Worm (Caenorhabditis elegans) whole organism, late embryonic: ENCODE measurements around the gene duo-1.

Source experiments
- C08G9.2 ChIP-seq: sonication (generic microtip); optimal IDR thresholded peaks from 2 replicates; lab custom pipeline; 2016; ENCODE audit warnings: mild to moderate bottlenecking, missing genetic modification characterization, moderate library complexity, missing compliant biosample characterization
- F13H6.1 ChIP-seq: sonication (generic microtip); optimal IDR thresholded peaks from 2 replicates; lab custom pipeline; 2016; ENCODE audit warnings: missing genetic modification characterization, missing compliant biosample characterization
- K02D7.2 ChIP-seq: sonication (generic microtip); optimal IDR thresholded peaks from 2 replicates; lab custom pipeline; 2017; ENCODE audit warnings: mild to moderate bottlenecking, missing genetic modification characterization, missing compliant biosample characterization
- K09A11.1 ChIP-seq: sonication (generic microtip); optimal IDR thresholded peaks from 2 replicates; lab custom pipeline; 2017; ENCODE audit warnings: antibody characterized with exemption, mild to moderate bottlenecking, missing genetic modification characterization, missing compliant biosample characterization; ENCODE audit not compliant: insufficient read depth
- T23F11.4 ChIP-seq: fragments of 200-800 bp; sonication (Bioruptor generic); optimal IDR thresholded peaks from 2 replicates; lab custom pipeline; 2018; ENCODE audit warnings: mild to moderate bottlenecking, missing genetic modification characterization, missing compliant biosample characterization
- ahr-1 ChIP-seq: sonication (generic microtip); optimal IDR thresholded peaks from 2 replicates; lab custom pipeline; 2016; ENCODE audit warnings: missing genetic modification characterization, missing compliant biosample characterization
- ama-1 ChIP-seq: fragments of 150-350 bp; optimal IDR thresholded peaks from 2 replicates; lab custom pipeline; 2014
- ceh-18 ChIP-seq: sonication (generic microtip); optimal IDR thresholded peaks from 2 replicates; lab custom pipeline; 2016; ENCODE audit warnings: missing genetic modification characterization, missing compliant biosample characterization
- ceh-2 ChIP-seq: sonication (generic microtip); optimal IDR thresholded peaks from 2 replicates; lab custom pipeline; 2016; ENCODE audit warnings: missing genotype, missing genetic modification characterization, missing compliant biosample characterization
- ceh-22 ChIP-seq: sonication (generic microtip); optimal IDR thresholded peaks from 2 replicates; lab custom pipeline; 2017; ENCODE audit warnings: missing biosample characterization, missing genetic modification characterization
- ceh-34 ChIP-seq: sonication (generic microtip); optimal IDR thresholded peaks from 2 replicates; lab custom pipeline; 2016; ENCODE audit warnings: mild to moderate bottlenecking, missing genetic modification characterization, missing compliant biosample characterization
- ceh-45 ChIP-seq: fragments of 200-800 bp; sonication (Bioruptor generic); IDR thresholded peaks from 2 replicates; pipeline ENCODE4 v1.3.6; 2022; ENCODE audit warnings: missing genetic modification reagents, missing genetic modification characterization, missing compliant biosample characterization
- ceh-6 ChIP-seq: fragments of 200-800 bp; sonication (Bioruptor generic); optimal IDR thresholded peaks from 2 replicates; lab custom pipeline; 2018; ENCODE audit warnings: mild to moderate bottlenecking, missing genetic modification characterization, missing compliant biosample characterization
- che-1 ChIP-seq: sonication (generic microtip); optimal IDR thresholded peaks from 2 replicates; lab custom pipeline; 2016; ENCODE audit warnings: mild to moderate bottlenecking, missing genetic modification characterization, missing compliant biosample characterization
- dmd-4 ChIP-seq: sonication (generic microtip); optimal IDR thresholded peaks from 2 replicates; lab custom pipeline; 2016; ENCODE audit warnings: borderline replicate concordance, missing genetic modification characterization, missing compliant biosample characterization
- elt-4 ChIP-seq: sonication (generic microtip); optimal IDR thresholded peaks from 2 replicates; lab custom pipeline; 2016; ENCODE audit warnings: missing genetic modification characterization, missing compliant biosample characterization
- fkh-10 ChIP-seq: fragments of 150-350 bp; optimal IDR thresholded peaks from 2 replicates; lab custom pipeline; 2014; ENCODE audit warnings: missing biosample characterization, missing genetic modification reagents, missing genetic modification characterization
- gmeb-2 ChIP-seq: sonication (generic microtip); optimal IDR thresholded peaks from 2 replicates; lab custom pipeline; 2016; ENCODE audit warnings: missing genetic modification characterization, inconsistent platforms, missing compliant biosample characterization
- hlh-6 ChIP-seq: sonication (generic microtip); optimal IDR thresholded peaks from 2 replicates; lab custom pipeline; 2016; ENCODE audit warnings: missing genotype, missing genetic modification characterization, missing compliant biosample characterization
- hlh-8 ChIP-seq: sonication (generic microtip); optimal IDR thresholded peaks from 2 replicates; lab custom pipeline; 2016; ENCODE audit warnings: missing genotype, missing genetic modification characterization, missing compliant biosample characterization
- lin-11 ChIP-seq: fragments of 200-800 bp; sonication (Bioruptor generic); optimal IDR thresholded peaks from 2 replicates; lab custom pipeline; 2018; ENCODE audit warnings: mild to moderate bottlenecking, missing genetic modification characterization, missing compliant biosample characterization
- mec-3 ChIP-seq: sonication (generic microtip); optimal IDR thresholded peaks from 2 replicates; lab custom pipeline; 2016; ENCODE audit warnings: borderline replicate concordance, missing genetic modification characterization, missing compliant biosample characterization
- nfya-1 ChIP-seq: sonication (generic microtip); optimal IDR thresholded peaks from 2 replicates; lab custom pipeline; 2017; ENCODE audit warnings: missing genetic modification characterization, mild to moderate bottlenecking, missing compliant biosample characterization, antibody characterized with exemption, moderate library complexity
- nhr-11 ChIP-seq: fragments of 150-350 bp; optimal IDR thresholded peaks from 2 replicates; lab custom pipeline; 2014; ENCODE audit warnings: missing biosample characterization, missing genetic modification characterization
- nhr-232 ChIP-seq: sonication (generic microtip); optimal IDR thresholded peaks from 2 replicates; lab custom pipeline; 2016; ENCODE audit warnings: missing genetic modification characterization, missing compliant biosample characterization
- pag-3 ChIP-seq: sonication (generic microtip); optimal IDR thresholded peaks from 2 replicates; lab custom pipeline; 2016; ENCODE audit warnings: missing compliant biosample characterization, missing genetic modification characterization, borderline replicate concordance
- pax-1 ChIP-seq: fragments of 150-350 bp; optimal IDR thresholded peaks from 2 replicates; lab custom pipeline; 2014; ENCODE audit warnings: missing biosample characterization, missing genetic modification characterization
- pha-2 ChIP-seq: sonication (generic microtip); optimal IDR thresholded peaks from 2 replicates; lab custom pipeline; 2017; ENCODE audit warnings: mild to moderate bottlenecking, missing genetic modification characterization, missing compliant biosample characterization
- pqm-1 ChIP-seq: sonication (generic microtip); optimal IDR thresholded peaks from 2 replicates; lab custom pipeline; 2016; ENCODE audit warnings: missing genetic modification characterization, missing compliant biosample characterization
- pros-1 ChIP-seq: fragments of 150-350 bp; optimal IDR thresholded peaks from 2 replicates; lab custom pipeline; 2014; ENCODE audit warnings: missing biosample characterization, missing genetic modification reagents, missing genetic modification characterization
- ref-2 ChIP-seq: sonication (generic microtip); optimal IDR thresholded peaks from 2 replicates; lab custom pipeline; 2016; ENCODE audit warnings: missing genetic modification characterization, missing compliant biosample characterization
- sdc-2 ChIP-seq: sonication (generic microtip); optimal IDR thresholded peaks from 2 replicates; lab custom pipeline; 2016; ENCODE audit warnings: missing genotype, missing genetic modification characterization, missing compliant biosample characterization
- syd-9 ChIP-seq: sonication (generic microtip); optimal IDR thresholded peaks from 2 replicates; lab custom pipeline; 2016; ENCODE audit warnings: mild to moderate bottlenecking, missing genetic modification characterization, moderate library complexity, missing compliant biosample characterization
- ttx-3 ChIP-seq: sonication (generic microtip); optimal IDR thresholded peaks from 2 replicates; lab custom pipeline; 2016; ENCODE audit warnings: missing genetic modification reagents, missing genetic modification characterization, missing compliant biosample characterization
- unc-42 ChIP-seq: sonication (generic microtip); optimal IDR thresholded peaks from 2 replicates; lab custom pipeline; 2016; ENCODE audit warnings: missing genotype, missing genetic modification characterization, missing compliant biosample characterization
- unc-55 ChIP-seq: sonication (generic microtip); optimal IDR thresholded peaks from 2 replicates; lab custom pipeline; 2017; ENCODE audit warnings: missing biosample characterization, missing genetic modification reagents, missing genetic modification characterization
- unc-86 ChIP-seq: sonication (generic microtip); optimal IDR thresholded peaks from 2 replicates; lab custom pipeline; 2016; ENCODE audit warnings: missing genetic modification characterization, missing compliant biosample characterization
- zip-5 ChIP-seq: sonication (generic microtip); optimal IDR thresholded peaks from 2 replicates; lab custom pipeline; 2016; ENCODE audit warnings: missing genetic modification characterization, missing compliant biosample characterization
- ztf-16 ChIP-seq: sonication (generic microtip); optimal IDR thresholded peaks from 2 replicates; lab custom pipeline; 2017; ENCODE audit warnings: missing genetic modification characterization, missing compliant biosample characterization

The duo-1 gene

DNA sequence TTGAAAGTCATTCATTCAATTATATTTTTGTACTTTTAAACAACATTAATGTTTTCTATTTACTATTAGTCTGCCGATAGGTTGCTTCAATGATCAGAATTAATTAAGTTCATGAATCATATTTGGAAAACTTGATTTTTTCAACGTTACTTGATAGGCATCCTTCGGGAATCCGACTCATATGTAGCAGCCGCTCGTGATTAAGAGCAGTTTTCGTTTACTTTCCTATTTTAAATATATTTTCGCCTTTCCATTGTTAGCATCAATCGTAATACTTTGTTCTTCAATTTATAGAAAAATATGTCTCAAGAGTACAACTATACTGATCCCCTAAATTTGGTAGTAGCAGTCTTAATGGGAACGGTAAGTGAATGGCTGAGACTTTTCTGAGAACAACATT lies 26.4 kb downstream of the duo-1 start, which contains the start of gene srx-90:
srx-90 (plus strand) TSS at position 301 of the 400 bp plus-strand sequence.
- TF ChIP-seq nhr-232 (tag; lab: Kevin White, UChicago), result no peak
- no peak for TF ChIP-seq K02D7.2 (tag; lab: Kevin White, UChicago)
- no peak for TF ChIP-seq nhr-11 (tag; lab: Kevin White, UChicago)
- no peak for TF ChIP-seq pax-1
- TF ChIP-seq ahr-1 (tag; lab: Kevin White, UChicago), result no peak
- TF ChIP-seq sdc-2 (tag; lab: Kevin White, UChicago), result no peak
- TF ChIP-seq K09A11.1, result no peak
- no peak for TF ChIP-seq T23F11.4 (GFP tag; lab: Kevin White, UChicago)
- TF ChIP-seq F13H6.1 (tag; lab: Kevin White, UChicago), result no peak
- TF ChIP-seq dmd-4, result no peak
- TF ChIP-seq pag-3 (tag; lab: Kevin White, UChicago), result no peak
- TF ChIP-seq pha-2 (tag; lab: Kevin White, UChicago), result no peak
- TF ChIP-seq nfya-1 (tag; lab: Kevin White, UChicago), result no peak
- TF ChIP-seq mec-3 (tag; lab: Kevin White, UChicago), result no peak
- TF ChIP-seq hlh-6, result no peak

DNA sequence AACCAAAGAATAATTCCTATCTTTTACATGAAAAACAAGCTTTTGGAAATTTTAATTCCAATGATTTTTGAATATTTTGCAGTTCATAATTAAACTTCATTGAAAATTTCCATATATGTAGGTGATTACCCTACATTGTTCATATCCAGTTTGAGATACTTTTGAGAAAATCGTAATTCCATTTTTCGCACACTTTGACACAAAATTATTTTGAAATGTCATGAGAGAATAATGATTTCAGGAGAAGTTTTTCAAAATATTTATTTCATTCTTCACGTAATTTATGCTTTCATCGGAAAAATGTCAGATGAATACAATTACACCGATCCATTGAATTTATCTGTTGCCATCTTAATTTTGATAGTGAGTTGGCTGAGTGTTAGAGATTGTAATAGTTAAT lies 28.8 kb downstream of the duo-1 start, which contains the start of gene srx-88:
srx-88 (plus strand) TSS at position 301 of the 400 bp plus-strand sequence.
- TF ChIP-seq zip-5 (tag; lab: Kevin White, UChicago) (no peak), K09A11.1 (no peak), hlh-8 (tag; lab: Kevin White, UChicago) (no peak), sdc-2 (tag; lab: Kevin White, UChicago) (no peak), ceh-45 (GFP tag; lab: Robert Waterston, UW) (no peak), T23F11.4 (GFP tag; lab: Kevin White, UChicago) (no peak), nhr-232 (tag; lab: Kevin White, UChicago) (no peak), unc-55 (GFP tag; lab: Kevin White, UChicago) (no peak), ceh-6 (GFP tag; lab: Kevin White, UChicago) (no peak)

ce11 chrV:11585122-11585521 lies 30.7 kb downstream of the duo-1 start:
- no peak for TF ChIP-seq unc-86 (tag; lab: Kevin White, UChicago)
- TF ChIP-seq ama-1 (lab: Kevin White, UChicago), result peak; percentile 1

ce11 chrV:11589433-11589832 lies 35.0 kb downstream of the duo-1 start, which contains the start of gene srx-82:
Gene srx-82 (plus strand): TSS chrV:11589733.
- no peak for TF ChIP-seq mec-3 (tag; lab: Kevin White, UChicago)
- no peak for TF ChIP-seq zip-5 (tag; lab: Kevin White, UChicago)
- no peak for TF ChIP-seq ceh-2 (tag; lab: Kevin White, UChicago)
- TF ChIP-seq gmeb-2 (tag; lab: Kevin White, UChicago), result no peak
- no peak for TF ChIP-seq ref-2 (tag; lab: Kevin White, UChicago)
- no peak for TF ChIP-seq unc-55 (GFP tag; lab: Kevin White, UChicago)
- TF ChIP-seq elt-4, result no peak
- no peak for TF ChIP-seq ceh-18 (tag; lab: Kevin White, UChicago)
- no peak for TF ChIP-seq K09A11.1
- TF ChIP-seq ttx-3, result no peak
- TF ChIP-seq ama-1 (lab: Kevin White, UChicago), result no peak
- no peak for TF ChIP-seq ceh-34 (tag; lab: Kevin White, UChicago)
- no peak for TF ChIP-seq ceh-22 (tag; lab: Kevin White, UChicago)
- no peak for TF ChIP-seq pha-2 (tag; lab: Kevin White, UChicago)
- no peak for TF ChIP-seq pax-1
- TF ChIP-seq che-1 (tag; lab: Kevin White, UChicago), result no peak
- no peak for TF ChIP-seq pros-1 (tag; lab: Kevin White, UChicago)
- TF ChIP-seq unc-42 (tag; lab: Kevin White, UChicago), result no peak

DNA sequence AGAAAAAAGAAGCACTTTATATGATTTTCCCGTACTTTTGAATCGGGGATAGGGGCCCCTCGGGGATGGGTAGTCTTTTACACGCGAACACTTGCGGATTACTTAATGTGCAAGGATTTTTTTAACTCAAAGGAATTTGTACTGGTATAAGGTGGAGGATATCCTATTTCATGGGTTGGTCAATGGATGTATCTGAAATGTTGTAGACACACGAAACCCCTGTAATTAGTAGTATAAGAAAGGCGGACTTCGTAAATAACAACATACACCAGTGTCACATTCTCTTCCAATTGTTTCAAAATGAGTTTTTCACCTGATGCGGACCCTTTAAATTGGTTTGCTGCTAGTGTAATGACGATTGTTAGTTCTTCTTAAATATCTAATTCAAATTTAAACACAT lies 39.0 kb downstream of the duo-1 start, which contains the start of gene srx-80:
srx-80 (plus strand) TSS at position 301 of the 400 bp plus-strand sequence.
- TF ChIP-seq ceh-45 (GFP tag; lab: Robert Waterston, UW) (no peak), lin-11 (tag; lab: Kevin White, UChicago) (no peak), pros-1 (tag; lab: Kevin White, UChicago) (no peak), ceh-6 (GFP tag; lab: Kevin White, UChicago) (no peak), nhr-232 (tag; lab: Kevin White, UChicago) (no peak), C08G9.2 (tag; lab: Kevin White, UChicago) (no peak), fkh-10 (no peak), ztf-16 (tag; lab: Kevin White, UChicago) (no peak), pqm-1 (no peak), syd-9 (tag; lab: Kevin White, UChicago) (no peak)
